Worm (Caenorhabditis elegans) whole organism, L2 larva: ENCODE measurements around the gene nspd-2.

Source experiments
- ZK546.5 ChIP-seq: sonication (generic microtip); optimal IDR thresholded peaks from 2 replicates; lab custom pipeline; 2017; ENCODE audit warnings: missing biosample characterization, missing genetic modification characterization
- egl-27 ChIP-seq: sonication (generic microtip); optimal IDR thresholded peaks from 3 replicates; lab custom pipeline; 2017; ENCODE audit warnings: missing biosample characterization, missing genetic modification reagents, missing genetic modification characterization
- lin-11 ChIP-seq: fragments of 150-350 bp; sonication (generic microtip); optimal IDR thresholded peaks from 2 replicates; lab custom pipeline; 2014; ENCODE audit warnings: missing biosample characterization, missing genetic modification characterization, inconsistent platforms, mixed read lengths
- lin-39 ChIP-seq: fragments of 150-350 bp; optimal IDR thresholded peaks from 2 replicates; lab custom pipeline; 2014; ENCODE audit warnings: missing biosample characterization, missing genetic modification reagents, missing genetic modification characterization
- nhr-237 ChIP-seq: fragments of 150-350 bp; optimal IDR thresholded peaks from 2 replicates; lab custom pipeline; 2014; ENCODE audit warnings: missing biosample characterization, missing genetic modification characterization
- sem-4 ChIP-seq: fragments of 150-350 bp; optimal IDR thresholded peaks from 2 replicates; lab custom pipeline; 2014; ENCODE audit warnings: missing biosample characterization, missing genetic modification reagents, missing genetic modification characterization
- snpc-4 ChIP-seq: fragments of 150-350 bp; optimal IDR thresholded peaks from 2 replicates; lab custom pipeline; 2014; ENCODE audit warnings: missing biosample characterization, missing genetic modification characterization
- unc-55 ChIP-seq: fragments of 150-350 bp; sonication (generic microtip); optimal IDR thresholded peaks from 3 replicates; lab custom pipeline; 2014; ENCODE audit warnings: missing biosample characterization, missing genetic modification reagents, missing genetic modification characterization

- no peak for TF ChIP-seq nhr-237
- no peak for TF ChIP-seq egl-27 (tag; lab: Kevin White, UChicago)
- no peak for TF ChIP-seq unc-55 (GFP tag; lab: Kevin White, UChicago)
- TF ChIP-seq lin-39 = no peak
- no peak for TF ChIP-seq ZK546.5 (tag; lab: Kevin White, UChicago)
- TF ChIP-seq snpc-4 (tag; lab: Kevin White, UChicago) = no peak
- TF ChIP-seq sem-4 (tag; lab: Kevin White, UChicago) = no peak
- no peak for TF ChIP-seq lin-11 (tag; lab: Kevin White, UChicago)
Observed at ce11 chrIV:9801418-9801817, 42.4 kb upstream of the nspd-2 start.
